Fruit fly (Drosophila melanogaster): ENCODE data around the gene pst.
A peak's percentile ranks its signal among the peaks of the same experiment; 100 is the strongest.

DNA sequence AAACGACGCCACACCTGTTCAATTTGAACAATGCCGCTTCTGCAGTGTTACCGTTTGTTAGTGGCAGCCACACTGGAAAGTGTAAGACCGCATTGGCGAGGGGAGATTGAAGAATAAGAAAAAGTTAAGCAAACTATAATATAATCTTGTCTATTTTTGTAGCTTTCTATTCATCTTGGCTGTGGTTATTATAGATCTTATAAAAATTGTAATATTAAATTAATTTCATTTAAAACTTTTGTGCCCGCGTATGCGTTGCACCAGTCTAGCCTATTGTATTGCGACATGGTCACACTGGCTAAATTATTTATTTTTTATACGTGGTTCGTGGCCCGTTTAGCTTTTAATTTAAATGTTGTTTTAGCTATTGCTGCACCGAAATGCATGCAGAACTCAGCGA is 36.7 kb downstream of the pst start, which contains the start of the genes RhoGEF4 and Rint1:
- TF ChIP-seq Bdp1 (GFP tag; optimal IDR thresholded peaks at IDR 0.05) = peak; percentile 37
- peak; percentile 59 for TF ChIP-seq Usf (GFP tag; optimal IDR thresholded peaks at IDR 0.05)
- TF ChIP-seq lola (GFP tag; optimal IDR thresholded peaks at IDR 0.05) = peak in 1 of 3 experiments; percentile 70
- TF ChIP-seq CG30403 (GFP tag; optimal IDR thresholded peaks at IDR 0.05) = peak; percentile 86
- no peak for TF ChIP-seq Dll (GFP tag; IDR thresholded peaks at IDR 0.05; ENCODE audit: partially characterized antibody)

Measured in whole organism, embryonic.